Fruit fly (Drosophila melanogaster) Kc167 (cell line): ENCODE data around the gene Srp14.

Experiments
- h ChIP-seq: fragments of >200 bp; optimal IDR thresholded peaks from 3 replicates; lab custom pipeline; 2018; ENCODE audit warnings: missing external identifiers
- ttk ChIP-seq: sonication (Bioruptor generic); optimal IDR thresholded peaks from 2 replicates; lab custom pipeline; 2017; ENCODE audit warnings: missing external identifiers

dm6 chr3R:20548255-20548654 lies 31.7 kb upstream of the Srp14 start:
- TF ChIP-seq ttk (no peak), h (lab: Kevin White, UChicago) (no peak)
